Worm (Caenorhabditis elegans) whole organism, L3 larva: ENCODE results near the gene Y57G7A.6.

Experiments used
- aly-2 ChIP-seq: fragments of 150-350 bp; optimal IDR thresholded peaks from 2 replicates; lab custom pipeline; 2014; ENCODE audit warnings: missing biosample characterization, missing genetic modification characterization
- ama-1 ChIP-seq: fragments of 150-350 bp; optimal IDR thresholded peaks from 2 replicates; lab custom pipeline; 2018
- ceh-82 ChIP-seq: fragments of 150-350 bp; optimal IDR thresholded peaks from 2 replicates; lab custom pipeline; 2014; ENCODE audit warnings: missing biosample characterization, missing genetic modification characterization
- elt-3 ChIP-seq, 3 experiments: fragments of 150-350 bp in 1 of 3; sonication (generic microtip) in 2 of 3; optimal IDR thresholded peaks; 2 replicates in 2 of 3; 4 replicates in 1 of 3; lab custom pipeline; 2014 to 2017; ENCODE audit warnings: missing biosample characterization in 3 of 3, missing genetic modification characterization in 3 of 3
- nhr-12 ChIP-seq: fragments of 150-350 bp; optimal IDR thresholded peaks from 2 replicates; lab custom pipeline; 2014; ENCODE audit warnings: missing biosample characterization, missing genetic modification characterization
- snpc-4 ChIP-seq: fragments of 150-350 bp; optimal IDR thresholded peaks from 2 replicates; lab custom pipeline; 2014; ENCODE audit warnings: missing biosample characterization, missing genetic modification characterization
- unc-39 ChIP-seq: sonication (generic microtip); optimal IDR thresholded peaks from 4 replicates; lab custom pipeline; 2017; ENCODE audit warnings: missing biosample characterization, missing genetic modification characterization

DNA sequence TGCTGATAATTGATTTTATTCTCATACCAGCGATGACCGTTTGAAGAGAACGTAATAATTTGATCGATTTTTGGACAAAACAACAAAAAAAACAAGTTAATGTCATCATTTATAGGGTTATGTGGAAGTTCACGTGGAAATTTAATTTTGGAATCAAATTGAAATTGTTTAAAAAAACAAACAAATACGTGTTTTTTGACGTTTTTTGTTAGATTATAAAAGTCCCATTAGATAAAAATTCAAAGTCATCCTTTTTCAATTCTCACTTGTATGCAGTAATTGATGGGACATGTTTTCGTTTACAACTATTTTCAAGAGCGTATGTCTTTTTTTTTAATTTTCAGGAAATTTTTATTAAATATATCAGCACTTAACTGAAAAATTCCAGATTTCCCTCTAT, at the start of gene Y57G7A.6, which contains the start of gene Y57G7A.3:
- TF ChIP-seq elt-3 (tag; optimal IDR thresholded peaks at IDR 0.05; lab: Kevin White, UChicago) (no peak), snpc-4 (tag; lab: Kevin White, UChicago) (no peak), ama-1 (no peak), aly-2 (tag; lab: Kevin White, UChicago) (no peak), unc-39 (no peak), ceh-82 (tag; lab: Kevin White, UChicago) (no peak), nhr-12 (tag; lab: Kevin White, UChicago) (no peak)
